Fruit fly (Drosophila melanogaster) Kc167 (cell line): Measurements from ENCODE around the gene SsRbeta.

Source experiments
- Myc ChIP-seq: fragments of >200 bp; optimal IDR thresholded peaks from 2 replicates; lab custom pipeline; 2017; ENCODE audit warnings: missing external identifiers
- ttk ChIP-seq: sonication (Bioruptor generic); optimal IDR thresholded peaks from 2 replicates; lab custom pipeline; 2017; ENCODE audit warnings: missing external identifiers

- TF ChIP-seq Myc (lab: Kevin White, UChicago) (no peak), ttk (no peak)
These were observed 38.4 kb downstream of the SsRbeta start for dm6 chr3L:16167723-16168386.
